Worm (Caenorhabditis elegans) whole organism, L4 larva: ENCODE results near the gene unc-36.
A peak's percentile ranks its signal among the peaks of the same experiment; 100 is the strongest.

Source experiments
- F10B5.3 ChIP-seq: sonication (generic microtip); optimal IDR thresholded peaks from 2 replicates; lab custom pipeline; 2016; ENCODE audit warnings: mild to moderate bottlenecking, missing genetic modification characterization, missing compliant biosample characterization
- R02D3.7 ChIP-seq: fragments of 150-350 bp; sonication (generic microtip); optimal IDR thresholded peaks from 3 replicates; lab custom pipeline; 2014; ENCODE audit warnings: missing biosample characterization, missing genetic modification characterization
- T26A8.4 ChIP-seq: fragments of 200-800 bp; sonication (Bioruptor generic); IDR thresholded peaks from 2 replicates; pipeline ENCODE4 v1.3.6; 2022; ENCODE audit warnings: missing genetic modification characterization, missing compliant biosample characterization
- ceh-32 ChIP-seq: sonication (generic microtip); optimal IDR thresholded peaks from 2 replicates; lab custom pipeline; 2016; ENCODE audit warnings: mild to moderate bottlenecking, missing genetic modification characterization, missing compliant biosample characterization; ENCODE audit not compliant: poor library complexity
- ctbp-1 ChIP-seq: fragments of 200-800 bp; sonication (Bioruptor generic); IDR thresholded peaks from 2 replicates; pipeline ENCODE4 v1.3.6; 2022; ENCODE audit warnings: missing genetic modification reagents, missing genetic modification characterization, missing compliant biosample characterization
- daf-16 ChIP-seq, 3 experiments: sonication (generic microtip); optimal IDR thresholded peaks; 2 replicates each; lab custom pipeline; 2016 to 2017; ENCODE audit warnings: missing genetic modification characterization in 3 of 3, missing genetic modification reagents in 3 of 3, mild to moderate bottlenecking in 2 of 3, missing compliant biosample characterization in 2 of 3, missing biosample characterization in 1 of 3, moderate library complexity in 1 of 3
- daf-19 ChIP-seq: fragments of 200-800 bp; sonication (Bioruptor generic); conservative IDR thresholded peaks from 2 replicates; pipeline ENCODE4 v1.3.6; 2022; ENCODE audit warnings: missing genetic modification characterization, missing compliant biosample characterization
- daf-8 ChIP-seq: fragments of 200-800 bp; sonication (Bioruptor generic); IDR thresholded peaks from 2 replicates; pipeline ENCODE4 v1.3.6; 2022; ENCODE audit warnings: missing genetic modification characterization, missing compliant biosample characterization
- dmd-6 ChIP-seq: fragments of 200-800 bp; sonication (Bioruptor generic); IDR thresholded peaks from 2 replicates; pipeline ENCODE4 v1.3.6; 2022; ENCODE audit warnings: missing genetic modification reagents, missing genetic modification characterization, missing compliant biosample characterization
- dpl-1 ChIP-seq: fragments of 150-350 bp; optimal IDR thresholded peaks from 2 replicates; lab custom pipeline; 2014; ENCODE audit warnings: missing biosample characterization, missing genetic modification reagents, missing genetic modification characterization
- dve-1 ChIP-seq: sonication (generic microtip); optimal IDR thresholded peaks from 2 replicates; lab custom pipeline; 2017; ENCODE audit warnings: antibody characterized with exemption, mild to moderate bottlenecking, missing genetic modification characterization, missing compliant biosample characterization; ENCODE audit not compliant: insufficient read depth
- egl-43 ChIP-seq: fragments of 200-800 bp; sonication (Bioruptor generic); IDR thresholded peaks from 2 replicates; pipeline ENCODE4 v1.3.6; 2022; ENCODE audit warnings: missing genetic modification reagents, missing genetic modification characterization, missing compliant biosample characterization
- fos-1 ChIP-seq: fragments of 150-350 bp; optimal IDR thresholded peaks from 2 replicates; lab custom pipeline; 2014; ENCODE audit warnings: missing biosample characterization, missing genetic modification characterization
- hlh-11 ChIP-seq: fragments of 200-800 bp; sonication (Bioruptor generic); optimal IDR thresholded peaks from 2 replicates; lab custom pipeline; 2018; ENCODE audit warnings: mild to moderate bottlenecking, missing genetic modification characterization, missing compliant biosample characterization
- hlh-30 ChIP-seq: sonication (generic microtip); optimal IDR thresholded peaks from 2 replicates; lab custom pipeline; 2017; ENCODE audit warnings: antibody characterized with exemption, mild to moderate bottlenecking, missing genetic modification characterization, missing compliant biosample characterization; ENCODE audit not compliant: insufficient read depth
- lim-7 ChIP-seq: fragments of 200-800 bp; sonication (Bioruptor generic); IDR thresholded peaks from 2 replicates; pipeline ENCODE4 v1.3.6; 2022; ENCODE audit warnings: missing genetic modification characterization, missing compliant biosample characterization
- lin-13 ChIP-seq: fragments of 150-350 bp; optimal IDR thresholded peaks from 2 replicates; lab custom pipeline; 2014; ENCODE audit warnings: missing biosample characterization, missing genetic modification reagents, missing genetic modification characterization
- lin-29 ChIP-seq: fragments of 200-800 bp; sonication (Bioruptor generic); IDR thresholded peaks from 2 replicates; pipeline ENCODE4 v1.3.6; 2022; ENCODE audit warnings: missing genetic modification reagents, missing genetic modification characterization, missing compliant biosample characterization
- lir-3 ChIP-seq: sonication (generic microtip); optimal IDR thresholded peaks from 2 replicates; lab custom pipeline; 2016; ENCODE audit warnings: mild to moderate bottlenecking, missing genetic modification characterization, missing compliant biosample characterization
- lsy-2 ChIP-seq, 2 experiments: fragments of 150-350 bp in 1 of 2; sonication (generic microtip) in 1 of 2; optimal IDR thresholded peaks; 2 replicates each; lab custom pipeline; 2014 to 2017; ENCODE audit warnings: missing biosample characterization in 2 of 2, missing genetic modification characterization in 2 of 2
- madf-9 ChIP-seq: fragments of 200-800 bp; sonication (Bioruptor generic); conservative IDR thresholded peaks from 2 replicates; pipeline ENCODE4 v1.3.6; 2022; ENCODE audit warnings: missing genetic modification reagents, missing genetic modification characterization, missing compliant biosample characterization
- mdl-1 ChIP-seq, 2 experiments: fragments of 150-350 bp in 1 of 2; sonication (generic microtip) in 1 of 2; optimal IDR thresholded peaks; 2 replicates each; lab custom pipeline; 2014 to 2017; ENCODE audit warnings: missing biosample characterization in 2 of 2, missing genetic modification characterization in 2 of 2
- mdt-29 ChIP-seq: fragments of 200-800 bp; sonication (Bioruptor generic); IDR thresholded peaks from 2 replicates; pipeline ENCODE4 v1.3.6; 2022; ENCODE audit warnings: missing genetic modification reagents, missing genetic modification characterization, missing compliant biosample characterization
- mep-1 ChIP-seq: fragments of 150-350 bp; sonication (generic microtip); optimal IDR thresholded peaks from 3 replicates; lab custom pipeline; 2014; ENCODE audit warnings: missing biosample characterization, missing genetic modification characterization
- mxl-3 ChIP-seq: fragments of 200-800 bp; sonication (Bioruptor generic); optimal IDR thresholded peaks from 2 replicates; lab custom pipeline; 2018; ENCODE audit warnings: mild to moderate bottlenecking, missing genetic modification characterization, missing compliant biosample characterization
- nhr-10 ChIP-seq: fragments of 150-350 bp; optimal IDR thresholded peaks from 2 replicates; lab custom pipeline; 2014; ENCODE audit warnings: missing biosample characterization, missing genetic modification characterization
- nhr-111 ChIP-seq: fragments of 200-800 bp; sonication (Bioruptor generic); optimal IDR thresholded peaks from 2 replicates; lab custom pipeline; 2018; ENCODE audit warnings: mild to moderate bottlenecking, missing genetic modification characterization, missing compliant biosample characterization
- php-3 ChIP-seq: fragments of 200-800 bp; sonication (Bioruptor generic); IDR thresholded peaks from 2 replicates; pipeline ENCODE4 v1.3.6; 2022; ENCODE audit warnings: missing genetic modification reagents, missing genetic modification characterization, missing compliant biosample characterization
- pqm-1 ChIP-seq: sonication (generic microtip); optimal IDR thresholded peaks from 2 replicates; lab custom pipeline; 2017; ENCODE audit warnings: missing biosample characterization, missing genetic modification characterization
- spr-1 ChIP-seq: sonication (generic microtip); optimal IDR thresholded peaks from 2 replicates; lab custom pipeline; 2016; ENCODE audit warnings: mild to moderate bottlenecking, missing genetic modification characterization, missing compliant biosample characterization
- unc-62 ChIP-seq, 3 experiments: fragments of 150-350 bp in 1 of 3; sonication (generic microtip); optimal IDR thresholded peaks in 2 of 3; peaks in 1 of 3; 1 replicate in 1 of 3; 2 replicates in 2 of 3; lab custom pipeline; 2014 to 2017; ENCODE audit warnings: missing biosample characterization in 3 of 3, missing genetic modification characterization in 3 of 3, missing genetic modification reagents in 3 of 3, missing genotype in 1 of 3
- vab-7 ChIP-seq: fragments of 200-800 bp; sonication (Bioruptor generic); IDR thresholded peaks from 2 replicates; pipeline ENCODE4 v1.3.6; 2022; ENCODE audit warnings: missing genetic modification reagents, missing genetic modification characterization, missing compliant biosample characterization
- zfp-2 ChIP-seq: sonication (generic microtip); optimal IDR thresholded peaks from 2 replicates; lab custom pipeline; 2016; ENCODE audit warnings: mild to moderate bottlenecking, missing genetic modification characterization, missing compliant biosample characterization
- zfp-3 ChIP-seq: fragments of 200-800 bp; sonication (Bioruptor generic); conservative IDR thresholded peaks from 2 replicates; pipeline ENCODE4 v1.3.6; 2022; ENCODE audit warnings: missing genetic modification reagents, missing genetic modification characterization, missing compliant biosample characterization

unc-36 gene

DNA sequence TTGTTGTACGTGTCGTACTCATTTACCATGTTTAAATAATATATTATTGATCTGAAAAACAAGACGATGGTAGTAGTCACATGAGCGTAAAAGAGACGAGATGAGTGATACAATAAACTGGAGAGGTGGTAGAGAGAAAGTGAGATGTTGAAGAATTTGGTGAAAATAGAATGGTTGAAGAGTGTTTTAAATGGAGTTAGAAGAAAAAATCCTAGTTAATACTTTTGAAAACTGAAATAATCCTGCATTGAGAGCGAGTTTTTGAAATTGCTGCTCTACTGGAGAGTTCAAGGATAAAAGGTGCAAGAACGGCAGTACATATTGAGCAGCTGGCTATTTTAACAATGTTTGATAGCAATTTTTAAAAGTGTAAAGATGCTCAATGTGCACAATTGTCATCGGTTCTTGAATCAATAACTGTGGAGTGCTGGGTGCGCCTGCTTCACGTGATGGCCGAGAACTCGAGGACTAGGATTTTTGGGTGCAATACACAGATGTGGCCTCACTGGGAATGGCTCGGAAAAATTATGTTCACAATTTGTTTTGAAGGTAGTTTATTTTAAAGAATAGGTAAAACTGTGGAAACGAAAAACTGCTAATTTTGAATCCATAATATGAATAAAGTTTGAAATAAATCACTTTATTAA, 42.8 kb downstream of the unc-36 start, which contains the start of gene atg-13 (continued):
- TF ChIP-seq mdl-1 (tag; optimal IDR thresholded peaks at IDR 0.05; lab: Kevin White, UChicago): peak in 1 of 2 experiments; percentile 47
- TF ChIP-seq ceh-32 (tag; lab: Kevin White, UChicago): no peak
- peak; percentile 35 for TF ChIP-seq mxl-3 (GFP tag; lab: Kevin White, UChicago)
- TF ChIP-seq hlh-11: peak; percentile 39

ce11 chrIII:8155166-8155565, 45.9 kb downstream of the unc-36 start, which contains the start of gene D2007.1:
Gene D2007.1 (plus strand): TSS chrIII:8155466.
- TF ChIP-seq F10B5.3 (tag; lab: Kevin White, UChicago): no peak
- TF ChIP-seq nhr-111: no peak
- TF ChIP-seq madf-9 (GFP tag; lab: Robert Waterston, UW): no peak
- TF ChIP-seq hlh-30: peak; percentile 35
- TF ChIP-seq mdl-1 (tag; optimal IDR thresholded peaks at IDR 0.05; lab: Kevin White, UChicago): no peak
- TF ChIP-seq unc-62 (GFP tag; optimal IDR thresholded peaks at IDR 0.05 in 1 of 2; lab: Kevin White, UChicago): peak in 1 of 2 experiments; percentile 42
- TF ChIP-seq unc-62 (tag; optimal IDR thresholded peaks at IDR 0.05; lab: Kevin White, UChicago): no peak
- no peak for TF ChIP-seq nhr-10 (tag; lab: Kevin White, UChicago)
- TF ChIP-seq lsy-2 (tag; optimal IDR thresholded peaks at IDR 0.05; lab: Kevin White, UChicago): peak in 1 of 2 experiments; percentile 20
- TF ChIP-seq mep-1 (tag; lab: Kevin White, UChicago): peak; percentile 8
- TF ChIP-seq spr-1 (tag; lab: Kevin White, UChicago): no peak
- no peak for TF ChIP-seq daf-8

ce11 chrIII:8154423-8154822, 46.6 kb downstream of the unc-36 start:
- TF ChIP-seq T26A8.4 (GFP tag; lab: Robert Waterston, UW) (no peak), egl-43 (GFP tag; lab: Robert Waterston, UW) (no peak), pqm-1 (tag; lab: Kevin White, UChicago) (peak; percentile 55), nhr-111 (no peak), lin-13 (GFP tag; lab: Kevin White, UChicago) (no peak), dmd-6 (GFP tag; lab: Robert Waterston, UW) (peak; percentile 11; the same call in 1 of the 2 replicates), lir-3 (tag; lab: Kevin White, UChicago) (no peak), zfp-2 (tag; lab: Kevin White, UChicago) (no peak), mxl-3 (GFP tag; lab: Kevin White, UChicago) (no peak), vab-7 (GFP tag; lab: Robert Waterston, UW) (no peak), dpl-1 (GFP tag; lab: Kevin White, UChicago) (peak; percentile 22), hlh-30 (peak; percentile 25), mdl-1 (tag; optimal IDR thresholded peaks at IDR 0.05; lab: Kevin White, UChicago) (no peak), daf-19 (GFP tag; lab: Robert Waterston, UW) (no peak), mdt-29 (GFP tag; lab: Robert Waterston, UW) (no peak), hlh-11 (peak; percentile 29), daf-16 (GFP tag; optimal IDR thresholded peaks at IDR 0.05; lab: Kevin White, UChicago) (no peak), daf-16 (tag; optimal IDR thresholded peaks at IDR 0.05; lab: Kevin White, UChicago) (peak; percentile 51), unc-62 (GFP tag; optimal IDR thresholded peaks at IDR 0.05 in 1 of 2; lab: Kevin White, UChicago) (no peak), unc-62 (tag; optimal IDR thresholded peaks at IDR 0.05; lab: Kevin White, UChicago) (no peak), dve-1 (tag; lab: Kevin White, UChicago) (peak; percentile 37), fos-1 (no peak), php-3 (GFP tag; lab: Robert Waterston, UW) (peak; percentile 88; the same call in 1 of the 2 replicates), zfp-3 (GFP tag; lab: Robert Waterston, UW) (no peak)

DNA sequence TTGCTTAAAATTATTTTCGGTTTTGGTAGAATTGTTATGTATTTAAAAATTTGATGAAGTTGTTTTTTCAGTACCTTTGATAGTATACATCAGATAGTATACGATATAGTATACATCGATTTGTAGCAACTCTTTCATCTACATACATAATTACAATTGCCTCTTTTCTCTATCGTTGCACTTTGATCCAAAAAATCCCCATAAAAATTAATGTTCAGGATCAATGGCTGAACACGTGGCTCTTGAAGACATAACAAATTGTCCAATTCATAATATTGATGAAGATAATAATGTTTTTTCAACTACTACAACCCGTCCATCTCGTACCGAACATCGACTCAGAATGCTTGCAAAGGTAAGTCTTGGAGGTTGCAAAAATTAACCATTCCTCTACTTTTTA, 52.3 kb downstream of the unc-36 start, which contains the start of gene D2007.2:
TSS of gene D2007.2 (plus strand) at position 213 of the 400 bp plus-strand sequence.
- TF ChIP-seq ctbp-1 (GFP tag; lab: Robert Waterston, UW) (no peak), lin-29 (GFP tag; lab: Robert Waterston, UW) (no peak), lin-13 (GFP tag; lab: Kevin White, UChicago) (no peak), R02D3.7 (tag; lab: Kevin White, UChicago) (no peak), lim-7 (GFP tag; lab: Robert Waterston, UW) (no peak)
